Fruit fly (Drosophila melanogaster) whole organism, embryonic: ENCODE results near the gene CG12182.
A peak's percentile ranks its signal among the peaks of the same experiment; 100 is the strongest.

Experiments
- Atf6 ChIP-seq: fragments of 200-800 bp; sonication (Bioruptor generic); IDR thresholded peaks from 2 replicates; pipeline ENCODE4 v1.3.6; 2022; ENCODE audit warnings: missing biosample characterization, missing genetic modification characterization
- CG11695 ChIP-seq: fragments of 200-800 bp; sonication (Bioruptor generic); IDR thresholded peaks from 3 replicates; pipeline ENCODE4 v1.3.6; 2022; ENCODE audit warnings: missing biosample characterization, missing genetic modification characterization
- CG11696 ChIP-seq: fragments of 200-800 bp; sonication (Bioruptor generic); IDR thresholded peaks from 2 replicates; pipeline ENCODE4 v1.3.6; 2022; ENCODE audit warnings: missing biosample characterization, missing genetic modification characterization
- CG12391 ChIP-seq: fragments of 200-800 bp; sonication (Bioruptor generic); optimal IDR thresholded peaks from 3 replicates; lab custom pipeline; 2018; ENCODE audit warnings: missing biosample characterization, mild to moderate bottlenecking, missing genetic modification characterization, moderate library complexity
- CG14710 ChIP-seq: fragments of 200-800 bp; sonication (Bioruptor generic); optimal IDR thresholded peaks from 3 replicates; lab custom pipeline; 2019; ENCODE audit warnings: missing biosample characterization, mild to moderate bottlenecking, missing genetic modification characterization, moderate library complexity
- CG17186 ChIP-seq: fragments of 200-800 bp; sonication (Bioruptor generic); optimal IDR thresholded peaks from 3 replicates; lab custom pipeline; 2017; ENCODE audit warnings: missing biosample characterization, missing genetic modification reagents, missing genetic modification characterization
- CG17829 ChIP-seq: fragments of 200-800 bp; optimal IDR thresholded peaks from 2 replicates; lab custom pipeline; 2019; ENCODE audit warnings: missing biosample characterization, mild to moderate bottlenecking, missing genetic modification characterization, moderate library complexity
- CG30403 ChIP-seq: fragments of 200-800 bp; sonication (Bioruptor generic); optimal IDR thresholded peaks from 3 replicates; lab custom pipeline; 2016; ENCODE audit warnings: missing biosample characterization, missing genetic modification characterization
- CG4617 ChIP-seq: fragments of 200-800 bp; sonication (Bioruptor generic); optimal IDR thresholded peaks from 3 replicates; lab custom pipeline; 2016; ENCODE audit warnings: missing biosample characterization, missing genetic modification characterization, borderline replicate concordance
- CG4707 ChIP-seq: fragments of 200-800 bp; sonication (Bioruptor generic); optimal IDR thresholded peaks from 2 replicates; lab custom pipeline; 2018; ENCODE audit warnings: missing biosample characterization, mild to moderate bottlenecking, missing genetic modification characterization, moderate library complexity
- CG7556 ChIP-seq: fragments of 200-800 bp; sonication (Bioruptor generic); optimal IDR thresholded peaks from 2 replicates; lab custom pipeline; 2017; ENCODE audit warnings: missing biosample characterization, mild to moderate bottlenecking, missing genetic modification characterization
- CG8388 ChIP-seq: fragments of 200-800 bp; sonication (Bioruptor generic); optimal IDR thresholded peaks from 2 replicates; lab custom pipeline; 2019; ENCODE audit warnings: missing biosample characterization, mild to moderate bottlenecking, missing genetic modification characterization, moderate library complexity
- CG8478 ChIP-seq: fragments of >200 bp; optimal IDR thresholded peaks from 2 replicates; lab custom pipeline; 2018
- CG8924 ChIP-seq: fragments of 200-800 bp; optimal IDR thresholded peaks from 3 replicates; lab custom pipeline; 2019; ENCODE audit warnings: missing biosample characterization, mild to moderate bottlenecking, missing genetic modification characterization, moderate library complexity
- CG9437 ChIP-seq: fragments of 200-800 bp; sonication (Bioruptor generic); optimal IDR thresholded peaks from 2 replicates; lab custom pipeline; 2018; ENCODE audit warnings: missing biosample characterization, mild to moderate bottlenecking, missing genetic modification characterization
- CG9727 ChIP-seq: fragments of 200-800 bp; sonication (Bioruptor generic); optimal IDR thresholded peaks from 3 replicates; lab custom pipeline; 2017; ENCODE audit warnings: missing biosample characterization, mild to moderate bottlenecking, missing genetic modification characterization
- CG9797 ChIP-seq: fragments of 200-800 bp; sonication (Bioruptor generic); optimal IDR thresholded peaks from 3 replicates; lab custom pipeline; 2018; ENCODE audit warnings: missing biosample characterization, mild to moderate bottlenecking, missing genetic modification characterization
- D ChIP-seq, 2 experiments: fragments of 200-800 bp in 1 of 2; fragments of >200 bp in 1 of 2; sonication (Bioruptor generic) in 1 of 2; optimal IDR thresholded peaks; 2 replicates in 1 of 2; 3 replicates in 1 of 2; lab custom pipeline; 2017; ENCODE audit warnings: mild to moderate bottlenecking in 1 of 2, missing biosample characterization in 1 of 2, missing genetic modification characterization in 1 of 2, missing genetic modification reagents in 1 of 2
- Gug ChIP-seq: fragments of 200-800 bp; sonication (Bioruptor generic); IDR thresholded peaks from 4 replicates; pipeline ENCODE4 v1.3.6; 2022; ENCODE audit warnings: missing biosample characterization, missing genetic modification characterization
- HLH4C ChIP-seq: fragments of 200-800 bp; sonication (Bioruptor generic); IDR thresholded peaks from 3 replicates; pipeline ENCODE4 v1.3.6; 2022; ENCODE audit warnings: missing biosample characterization, missing genetic modification characterization; ENCODE audit not compliant: partially characterized antibody
- HLH54F ChIP-seq: fragments of 200-800 bp; sonication (Bioruptor generic); optimal IDR thresholded peaks from 3 replicates; lab custom pipeline; 2016; ENCODE audit warnings: missing biosample characterization, missing genetic modification characterization
- Hr3 ChIP-seq: fragments of 200-800 bp; sonication (Bioruptor generic); optimal IDR thresholded peaks from 3 replicates; lab custom pipeline; 2016; ENCODE audit warnings: missing biosample characterization, missing genetic modification characterization
- Hr51 ChIP-seq, 2 experiments: fragments of 200-800 bp; sonication (Bioruptor generic); optimal IDR thresholded peaks; 2 replicates in 1 of 2; 3 replicates in 1 of 2; lab custom pipeline; 2016 to 2018; ENCODE audit warnings: missing biosample characterization in 2 of 2, missing genetic modification characterization in 2 of 2, mild to moderate bottlenecking in 1 of 2, moderate library complexity in 1 of 2
- Med ChIP-seq: fragments of 200-800 bp; sonication (Bioruptor generic); peaks from one replicate; lab custom pipeline; 2016; ENCODE audit warnings: missing biosample characterization, missing genetic modification characterization, mild to moderate bottlenecking, inconsistent platforms, moderate library complexity
- Myb ChIP-seq: fragments of 200-800 bp; sonication (Bioruptor generic); optimal IDR thresholded peaks from 2 replicates; lab custom pipeline; 2016; ENCODE audit warnings: missing biosample characterization, missing genetic modification characterization
- NfI ChIP-seq: fragments of 200-800 bp; sonication (Bioruptor generic); optimal IDR thresholded peaks from 3 replicates; lab custom pipeline; 2018; ENCODE audit warnings: missing biosample characterization, mild to moderate bottlenecking, missing genetic modification characterization, moderate library complexity
- Xrp1 ChIP-seq: fragments of 200-800 bp; sonication (Bioruptor generic); IDR thresholded peaks from 2 replicates; pipeline ENCODE4 v1.3.6; 2022; ENCODE audit warnings: missing biosample characterization, missing genetic modification characterization
- ac ChIP-seq: fragments of 200-800 bp; sonication (Bioruptor generic); optimal IDR thresholded peaks from 3 replicates; lab custom pipeline; 2017; ENCODE audit warnings: missing biosample characterization, mild to moderate bottlenecking, missing genetic modification characterization
- ash1 ChIP-seq: fragments of 200-800 bp; sonication (Bioruptor generic); optimal IDR thresholded peaks from 2 replicates; lab custom pipeline; 2018; ENCODE audit warnings: missing biosample characterization, mild to moderate bottlenecking, missing genetic modification characterization
- btn ChIP-seq: fragments of 200-800 bp; sonication (Bioruptor generic); optimal IDR thresholded peaks from 2 replicates; lab custom pipeline; 2016; ENCODE audit warnings: missing biosample characterization, missing genetic modification characterization
- cg ChIP-seq: fragments of 200-800 bp; sonication (Bioruptor generic); optimal IDR thresholded peaks from 3 replicates; lab custom pipeline; 2019; ENCODE audit warnings: missing biosample characterization, mild to moderate bottlenecking, missing genetic modification characterization, moderate library complexity
- ci ChIP-seq: fragments of 200-800 bp; sonication (Bioruptor generic); IDR thresholded peaks from 3 replicates; pipeline ENCODE4 v1.3.6; 2022; ENCODE audit warnings: missing biosample characterization, missing genetic modification characterization
- disco-r ChIP-seq: fragments of 200-800 bp; sonication (Bioruptor generic); optimal IDR thresholded peaks from 2 replicates; lab custom pipeline; 2016; ENCODE audit warnings: missing biosample characterization, missing genetic modification characterization
- fd64A ChIP-seq: fragments of 200-800 bp; sonication (Bioruptor generic); optimal IDR thresholded peaks from 3 replicates; lab custom pipeline; 2018; ENCODE audit warnings: missing biosample characterization, mild to moderate bottlenecking, missing genetic modification characterization
- ftz-f1 ChIP-seq: fragments of 200-800 bp; sonication (Bioruptor generic); optimal IDR thresholded peaks from 2 replicates; lab custom pipeline; 2016; ENCODE audit warnings: missing biosample characterization, missing genetic modification characterization
- gce ChIP-seq: fragments of 200-800 bp; sonication (Bioruptor generic); IDR thresholded peaks from 3 replicates; pipeline ENCODE4 v1.3.6; 2022; ENCODE audit warnings: missing biosample characterization, missing genetic modification characterization
- gcm ChIP-seq: fragments of 200-800 bp; sonication (Bioruptor generic); optimal IDR thresholded peaks from 2 replicates; lab custom pipeline; 2019; ENCODE audit warnings: missing biosample characterization, mild to moderate bottlenecking, missing genetic modification characterization, moderate library complexity
- gem ChIP-seq: fragments of 200-800 bp; sonication (Bioruptor generic); optimal IDR thresholded peaks from 2 replicates; lab custom pipeline; 2019; ENCODE audit warnings: missing biosample characterization, mild to moderate bottlenecking, missing genetic modification characterization, moderate library complexity
- grau ChIP-seq: fragments of 200-800 bp; optimal IDR thresholded peaks from 3 replicates; lab custom pipeline; 2019; ENCODE audit warnings: missing biosample characterization, mild to moderate bottlenecking, missing genetic modification characterization, moderate library complexity
- gro ChIP-seq: fragments of 200-800 bp; sonication (Bioruptor generic); optimal IDR thresholded peaks from 2 replicates; lab custom pipeline; 2016; ENCODE audit warnings: missing biosample characterization, missing genetic modification characterization
- hkb ChIP-seq, 2 experiments: fragments of 200-800 bp in 1 of 2; fragments of >200 bp in 1 of 2; sonication (Bioruptor generic) in 1 of 2; IDR thresholded peaks in 1 of 2; optimal IDR thresholded peaks in 1 of 2; 2 replicates each; pipeline versions ENCODE4 v1.3.6 to Lab custom; 2017 to 2022; ENCODE audit warnings: missing biosample characterization in 1 of 2, missing genetic modification characterization in 1 of 2
- jumu ChIP-seq: fragments of 200-800 bp; sonication (Bioruptor generic); optimal IDR thresholded peaks from 3 replicates; lab custom pipeline; 2016; ENCODE audit warnings: missing biosample characterization, missing genetic modification characterization
- pb ChIP-seq: fragments of 200-800 bp; sonication (Bioruptor generic); optimal IDR thresholded peaks from 3 replicates; lab custom pipeline; 2016; ENCODE audit warnings: missing biosample characterization, missing genetic modification characterization
- ro ChIP-seq: fragments of 200-800 bp; sonication (Bioruptor generic); IDR thresholded peaks from 2 replicates; pipeline ENCODE4 v1.3.6; 2022; ENCODE audit warnings: missing biosample characterization, missing genetic modification characterization
- scrt ChIP-seq: fragments of 200-800 bp; sonication (Bioruptor generic); optimal IDR thresholded peaks from 2 replicates; lab custom pipeline; 2018; ENCODE audit warnings: missing biosample characterization, mild to moderate bottlenecking, missing genetic modification characterization, moderate library complexity
- sens ChIP-seq: fragments of 200-800 bp; sonication (Bioruptor generic); peaks from one replicate; lab custom pipeline; 2016; ENCODE audit warnings: missing biosample characterization, missing genetic modification characterization
- sima ChIP-seq: fragments of 200-800 bp; sonication (Bioruptor generic); optimal IDR thresholded peaks from 2 replicates; lab custom pipeline; 2016; ENCODE audit warnings: missing biosample characterization, missing genetic modification characterization
- sob ChIP-seq: fragments of 200-800 bp; sonication (Bioruptor generic); IDR thresholded peaks from 2 replicates; pipeline ENCODE4 v1.3.6; 2022; ENCODE audit warnings: missing biosample characterization, missing genetic modification characterization
- sqz ChIP-seq: fragments of 200-800 bp; sonication (Bioruptor generic); optimal IDR thresholded peaks from 3 replicates; lab custom pipeline; 2018; ENCODE audit warnings: missing biosample characterization, mild to moderate bottlenecking, missing genetic modification characterization
- tup ChIP-seq: fragments of 200-800 bp; sonication (Bioruptor generic); optimal IDR thresholded peaks from 2 replicates; lab custom pipeline; 2016; ENCODE audit warnings: missing biosample characterization, mild to moderate bottlenecking, missing genetic modification characterization, moderate library complexity

The CG12182 gene

DNA sequence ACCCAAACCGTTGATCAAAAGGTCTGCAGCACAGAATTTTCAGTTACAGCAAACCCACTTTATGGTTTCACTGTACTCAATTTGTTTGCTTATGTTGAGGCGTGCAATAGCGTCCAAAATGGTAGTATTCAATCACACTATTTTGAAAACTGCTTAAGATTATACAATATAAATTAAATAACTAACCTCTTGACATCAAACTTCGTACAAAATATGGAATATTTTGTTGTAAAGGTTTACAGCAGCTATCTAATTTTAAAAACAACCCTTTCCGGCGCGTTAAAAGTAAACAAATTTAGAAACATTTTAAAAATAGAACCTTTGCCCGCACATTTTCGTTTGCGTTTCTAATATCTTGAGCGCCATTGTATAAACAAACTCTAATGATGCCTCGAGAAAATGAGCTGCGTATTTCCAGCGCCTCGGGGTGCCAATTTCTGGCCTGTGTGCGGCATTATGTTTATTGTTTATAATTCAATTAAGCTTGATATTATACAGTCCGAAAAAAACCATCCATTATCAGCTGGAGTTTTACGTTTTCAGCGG lies 8.5 kb downstream of the CG12182 start (continued):
- TF ChIP-seq CG12391 (tag; lab: Kevin White, UChicago) (peak; percentile 2), gem (tag; lab: Kevin White, UChicago) (peak; percentile 12), CG11696 (GFP tag; lab: Robert Waterston, UW) (peak; percentile 92), ci (peak; percentile 37; the same call in 2 of the 3 replicates), btn (GFP tag; lab: Kevin White, UChicago) (no peak), cg (GFP tag; lab: Kevin White, UChicago) (no peak), HLH54F (no peak), gce (GFP tag; lab: Robert Waterston, UW) (no peak), hkb (optimal IDR thresholded peaks at IDR 0.05; lab: Kevin White, UChicago) (no peak), hkb (GFP tag; IDR thresholded peaks at IDR 0.05; lab: Robert Waterston, UW) (0 out of 2 replicates have a peak, but pooled peaks have one; percentile 6), gro (no peak), CG14710 (peak; percentile 1), gcm (GFP tag; lab: Kevin White, UChicago) (no peak), CG30403 (GFP tag; lab: Kevin White, UChicago) (peak; percentile 6), Xrp1 (GFP tag; lab: Robert Waterston, UW) (peak; percentile 22), CG8388 (GFP tag; lab: Kevin White, UChicago) (no peak), Med (GFP tag; lab: Kevin White, UChicago) (peak; percentile 36), CG8478 (lab: Kevin White, UChicago) (no peak), Myb (GFP tag; lab: Kevin White, UChicago) (peak; percentile 4), CG8924 (tag; lab: Kevin White, UChicago) (peak; percentile 34), CG4707 (GFP tag; lab: Kevin White, UChicago) (no peak), CG9727 (GFP tag; lab: Kevin White, UChicago) (peak; percentile 25), sens (GFP tag; lab: Kevin White, UChicago) (peak; percentile 50), CG9437 (GFP tag; lab: Kevin White, UChicago) (peak; percentile 24), sob (GFP tag; lab: Robert Waterston, UW) (no peak), CG17829 (tag; lab: Kevin White, UChicago) (peak; percentile 33), HLH4C (GFP tag; lab: Robert Waterston, UW) (no peak), ash1 (no peak), jumu (peak; percentile 25), CG11695 (GFP tag; lab: Robert Waterston, UW) (peak; percentile 13; the same call in 2 of the 3 replicates), sqz (GFP tag; lab: Kevin White, UChicago) (no peak), CG17186 (no peak), Hr3 (GFP tag; lab: Kevin White, UChicago) (no peak), ftz-f1 (GFP tag; lab: Kevin White, UChicago) (no peak), pb (GFP tag; lab: Kevin White, UChicago) (no peak), disco-r (GFP tag; lab: Kevin White, UChicago) (no peak), sima (GFP tag; lab: Kevin White, UChicago) (no peak), grau (tag; lab: Kevin White, UChicago) (peak; percentile 93), scrt (GFP tag; lab: Kevin White, UChicago) (no peak), Atf6 (GFP tag; lab: Robert Waterston, UW) (no peak; the same call in 1 of the 2 replicates), CG4617 (GFP tag; lab: Kevin White, UChicago) (no peak), fd64A (GFP tag; lab: Kevin White, UChicago) (peak; percentile 49), CG9797 (GFP tag; lab: Kevin White, UChicago) (no peak), tup (no peak), D (optimal IDR thresholded peaks at IDR 0.05; lab: Kevin White, UChicago) (no peak), D (GFP tag; optimal IDR thresholded peaks at IDR 0.05; lab: Kevin White, UChicago) (peak; percentile 11), Hr51 (GFP tag; optimal IDR thresholded peaks at IDR 0.05; lab: Kevin White, UChicago) (peak in 1 of 2 experiments; percentile 3), CG7556 (peak; percentile 52), Gug (GFP tag; lab: Robert Waterston, UW) (no peak), ac (GFP tag; lab: Kevin White, UChicago) (peak; percentile 13), ro (GFP tag; lab: Robert Waterston, UW) (no peak), NfI (GFP tag; lab: Kevin White, UChicago) (peak; percentile 11)
